Worm (Caenorhabditis elegans) whole organism, L4/young adult: ENCODE results near the gene oga-1.

ENCODE experiments used
- W03F9.2 ChIP-seq: fragments of 150-350 bp; optimal IDR thresholded peaks from 2 replicates; lab custom pipeline; 2014; ENCODE audit warnings: missing biosample characterization, missing genetic modification characterization
- him-1 ChIP-seq: sonication (generic microtip); optimal IDR thresholded peaks from 2 replicates; lab custom pipeline; 2016; ENCODE audit warnings: missing genotype, missing genetic modification reagents, missing genetic modification characterization, missing compliant biosample characterization

DNA sequence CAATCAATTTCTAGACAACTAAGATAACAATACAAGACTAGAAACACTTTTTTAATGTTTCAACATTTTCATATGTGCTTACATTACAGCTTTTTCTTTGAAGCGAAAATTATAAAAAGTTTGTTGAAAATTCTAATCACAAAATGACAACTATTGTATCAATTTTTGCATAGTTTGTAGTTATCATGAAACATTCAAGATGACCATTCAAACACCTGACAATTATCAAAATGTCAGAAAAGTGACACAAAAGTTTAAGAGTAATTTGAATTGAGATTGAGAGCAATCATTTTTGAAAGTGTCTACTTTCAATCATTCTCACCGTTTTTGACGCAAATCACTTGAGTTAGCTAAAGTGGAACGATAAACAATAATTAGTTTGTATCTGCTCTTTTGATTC lies 22.7 kb upstream of the oga-1 start:
- no peak for TF ChIP-seq him-1 (tag; lab: Kevin White, UChicago)
- no peak for TF ChIP-seq W03F9.2 (tag; lab: Kevin White, UChicago)
